Worm (Caenorhabditis elegans) whole organism, early embryonic: Measurements from ENCODE around the gene fubl-1.
A peak's percentile ranks its signal among the peaks of the same experiment; 100 is the strongest.

Experiments used
- B0310.2 ChIP-seq: sonication (generic microtip); optimal IDR thresholded peaks from 2 replicates; lab custom pipeline; 2016; ENCODE audit warnings: mild to moderate bottlenecking, missing genetic modification characterization, missing compliant biosample characterization
- F13C5.2 ChIP-seq: sonication (generic microtip); optimal IDR thresholded peaks from 2 replicates; lab custom pipeline; 2017; ENCODE audit warnings: mild to moderate bottlenecking, missing genetic modification characterization, inconsistent platforms, missing compliant biosample characterization
- aly-1 ChIP-seq: sonication (generic microtip); optimal IDR thresholded peaks from 2 replicates; lab custom pipeline; 2016; ENCODE audit warnings: missing genetic modification characterization, missing compliant biosample characterization
- ama-1 ChIP-seq: fragments of 150-350 bp; optimal IDR thresholded peaks from 2 replicates; lab custom pipeline; 2014
- ceh-13 ChIP-seq: fragments of 200-800 bp; sonication (Bioruptor generic); optimal IDR thresholded peaks from 2 replicates; lab custom pipeline; 2018; ENCODE audit warnings: mild to moderate bottlenecking, missing genetic modification characterization, missing compliant biosample characterization
- ceh-36 ChIP-seq: sonication (generic microtip); optimal IDR thresholded peaks from 2 replicates; lab custom pipeline; 2016; ENCODE audit warnings: missing genetic modification characterization, inconsistent platforms, missing compliant biosample characterization
- ets-7 ChIP-seq: sonication (generic microtip); optimal IDR thresholded peaks from 2 replicates; lab custom pipeline; 2016; ENCODE audit warnings: missing genotype, missing genetic modification characterization, missing compliant biosample characterization
- flt-1 ChIP-seq: fragments of 200-800 bp; sonication (Bioruptor generic); IDR thresholded peaks from 2 replicates; pipeline ENCODE4 v1.3.6; 2022; ENCODE audit warnings: missing genetic modification characterization, missing compliant biosample characterization
- hmbx-1 ChIP-seq: sonication (generic microtip); optimal IDR thresholded peaks from 2 replicates; lab custom pipeline; 2016; ENCODE audit warnings: mild to moderate bottlenecking, missing genetic modification characterization, missing compliant biosample characterization
- hmg-4 ChIP-seq: fragments of 200-800 bp; sonication (Bioruptor generic); optimal IDR thresholded peaks from 2 replicates; lab custom pipeline; 2018; ENCODE audit warnings: mild to moderate bottlenecking, missing genetic modification characterization, missing compliant biosample characterization
- hnd-1 ChIP-seq: sonication (generic microtip); optimal IDR thresholded peaks from 2 replicates; lab custom pipeline; 2016; ENCODE audit warnings: missing genetic modification characterization, missing compliant biosample characterization
- pes-1 ChIP-seq: fragments of 200-800 bp; sonication (Bioruptor generic); IDR thresholded peaks from 2 replicates; pipeline ENCODE4 v1.3.6; 2022; ENCODE audit warnings: missing genetic modification reagents, missing genetic modification characterization, missing compliant biosample characterization
- scrt-1 ChIP-seq: fragments of 200-800 bp; sonication (Bioruptor generic); IDR thresholded peaks from 2 replicates; pipeline ENCODE4 v1.3.6; 2022; ENCODE audit warnings: missing genetic modification characterization, missing compliant biosample characterization
- sea-1 ChIP-seq: fragments of 200-800 bp; sonication (Bioruptor generic); conservative IDR thresholded peaks from 2 replicates; pipeline ENCODE4 v1.3.6; 2022; ENCODE audit warnings: missing genetic modification characterization, missing compliant biosample characterization
- tbx-11 ChIP-seq: fragments of 200-800 bp; sonication (Bioruptor generic); IDR thresholded peaks from 2 replicates; pipeline ENCODE4 v1.3.6; 2022; ENCODE audit warnings: missing genetic modification characterization, missing compliant biosample characterization
- tbx-37 ChIP-seq: fragments of 200-800 bp; sonication (Bioruptor generic); conservative IDR thresholded peaks from 2 replicates; pipeline ENCODE4 v1.3.6; 2022; ENCODE audit warnings: missing genetic modification reagents, missing genetic modification characterization, missing compliant biosample characterization
- tra-4 ChIP-seq: sonication (generic microtip); optimal IDR thresholded peaks from 2 replicates; lab custom pipeline; 2017; ENCODE audit warnings: missing genetic modification characterization, missing compliant biosample characterization

The fubl-1 gene

ce11 chrV:10238665-10239064 is at the start of gene fubl-1:
Gene fubl-1, minus strand, starts transcription at chrV:10238866.
- peak; percentile 37 for TF ChIP-seq hmg-4
- TF ChIP-seq flt-1, result no peak

DNA sequence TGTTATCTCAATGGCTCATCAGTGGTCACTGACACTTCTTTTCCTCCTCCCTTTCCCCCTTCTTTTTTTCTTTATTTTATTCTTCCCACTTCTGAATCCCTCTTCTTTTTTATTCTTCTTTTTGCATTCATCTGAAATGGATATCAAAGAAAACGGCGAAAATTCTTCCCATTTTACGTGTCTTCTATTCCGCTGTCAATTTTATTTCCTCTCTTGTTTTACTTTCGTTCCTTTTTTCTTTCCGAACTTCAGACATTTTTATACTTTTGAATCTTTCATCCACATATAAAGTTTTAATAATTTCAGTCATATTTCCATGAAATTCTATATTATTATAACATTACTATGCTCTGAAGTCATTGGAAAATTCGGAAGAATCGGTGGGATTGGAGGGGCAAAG is 48.6 kb upstream of the fubl-1 start, which contains the start of gene B0024.3:
B0024.3 (plus strand) TSS at position 301 of the 400 bp plus-strand sequence.
- TF ChIP-seq pes-1 (GFP tag; lab: Robert Waterston, UW) (no peak), ceh-36 (no peak), ama-1 (lab: Kevin White, UChicago) (no peak), tbx-37 (no peak), scrt-1 (no peak), ceh-13 (GFP tag; lab: Kevin White, UChicago) (no peak), hnd-1 (tag; lab: Kevin White, UChicago) (no peak), tbx-11 (GFP tag; lab: Robert Waterston, UW) (no peak), aly-1 (no peak), sea-1 (GFP tag; lab: Robert Waterston, UW) (no peak), hmg-4 (no peak), F13C5.2 (tag; lab: Kevin White, UChicago) (no peak), tra-4 (tag; lab: Kevin White, UChicago) (no peak), ets-7 (no peak), hmbx-1 (no peak), flt-1 (no peak), B0310.2 (tag; lab: Kevin White, UChicago) (no peak)

- TF ChIP-seq tra-4 (tag; lab: Kevin White, UChicago) (no peak), F13C5.2 (tag; lab: Kevin White, UChicago) (no peak), tbx-37 (no peak), B0310.2 (tag; lab: Kevin White, UChicago) (no peak), sea-1 (GFP tag; lab: Robert Waterston, UW) (no peak), hmbx-1 (no peak), tbx-11 (GFP tag; lab: Robert Waterston, UW) (no peak), ama-1 (lab: Kevin White, UChicago) (no peak), pes-1 (GFP tag; lab: Robert Waterston, UW) (no peak), hnd-1 (tag; lab: Kevin White, UChicago) (no peak), flt-1 (no peak), aly-1 (no peak), hmg-4 (no peak), ceh-13 (GFP tag; lab: Kevin White, UChicago) (no peak), scrt-1 (no peak), ceh-36 (no peak), ets-7 (no peak)
These were observed 47.2 kb upstream of the fubl-1 start for ce11 chrV:10285853-10286252.

- TF ChIP-seq flt-1 (no peak), B0310.2 (tag; lab: Kevin White, UChicago) (no peak), hmbx-1 (no peak), ama-1 (lab: Kevin White, UChicago) (no peak), tra-4 (tag; lab: Kevin White, UChicago) (no peak), aly-1 (no peak), pes-1 (GFP tag; lab: Robert Waterston, UW) (no peak), F13C5.2 (tag; lab: Kevin White, UChicago) (no peak), ceh-13 (GFP tag; lab: Kevin White, UChicago) (no peak), tbx-37 (no peak), ceh-36 (no peak), hnd-1 (tag; lab: Kevin White, UChicago) (no peak)
These were observed 44.8 kb upstream of the fubl-1 start, which contains the start of gene lys-3 for ce11 chrV:10283444-10283843. Gene lys-3, minus strand, starts transcription at chrV:10283544.

- no peak for TF ChIP-seq F13C5.2 (tag; lab: Kevin White, UChicago)
- TF ChIP-seq hmg-4, result no peak
- TF ChIP-seq scrt-1, result no peak
- no peak for TF ChIP-seq tra-4 (tag; lab: Kevin White, UChicago)
- no peak for TF ChIP-seq flt-1
- TF ChIP-seq tbx-11 (GFP tag; lab: Robert Waterston, UW), result no peak
- no peak for TF ChIP-seq ama-1 (lab: Kevin White, UChicago)
- no peak for TF ChIP-seq sea-1 (GFP tag; lab: Robert Waterston, UW)
- no peak for TF ChIP-seq ceh-13 (GFP tag; lab: Kevin White, UChicago)
These were observed 42.7 kb upstream of the fubl-1 start, which contains the start of gene lys-2 for ce11 chrV:10281374-10281773. Gene lys-2, minus strand, starts transcription at chrV:10281474.

DNA sequence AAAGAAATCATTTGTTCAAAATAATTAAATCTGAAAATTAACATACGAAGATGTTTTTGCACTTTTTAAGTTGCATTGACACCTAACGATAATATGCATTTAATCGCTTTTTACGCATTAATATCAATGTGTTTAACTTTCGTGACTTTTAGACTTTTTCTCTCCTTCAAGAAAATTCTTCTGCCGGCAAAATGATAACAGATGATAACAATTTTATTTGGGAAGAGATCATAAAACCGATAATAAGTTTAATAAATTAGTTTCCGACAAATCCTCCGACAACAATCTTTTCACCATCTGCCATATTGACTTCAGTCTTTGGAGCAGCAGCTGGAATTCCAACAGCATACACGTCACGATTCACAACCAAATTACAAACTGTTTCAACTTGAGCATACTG is 41.4 kb upstream of the fubl-1 start:
- TF ChIP-seq scrt-1 (no peak), ets-7 (no peak), hmg-4 (no peak), flt-1 (no peak), pes-1 (GFP tag; lab: Robert Waterston, UW) (no peak), sea-1 (GFP tag; lab: Robert Waterston, UW) (no peak), ceh-13 (GFP tag; lab: Kevin White, UChicago) (no peak), F13C5.2 (tag; lab: Kevin White, UChicago) (no peak), ceh-36 (no peak), B0310.2 (tag; lab: Kevin White, UChicago) (no peak), hnd-1 (tag; lab: Kevin White, UChicago) (no peak), tbx-11 (GFP tag; lab: Robert Waterston, UW) (no peak), tbx-37 (no peak), hmbx-1 (no peak)

ce11 chrV:10277579-10277978 is 38.9 kb upstream of the fubl-1 start, which contains the start of gene lys-1:
Gene lys-1, plus strand, starts transcription at chrV:10277904.
- TF ChIP-seq tbx-11 (GFP tag; lab: Robert Waterston, UW), result no peak
- no peak for TF ChIP-seq scrt-1
- no peak for TF ChIP-seq hnd-1 (tag; lab: Kevin White, UChicago)
- TF ChIP-seq hmg-4, result no peak

DNA sequence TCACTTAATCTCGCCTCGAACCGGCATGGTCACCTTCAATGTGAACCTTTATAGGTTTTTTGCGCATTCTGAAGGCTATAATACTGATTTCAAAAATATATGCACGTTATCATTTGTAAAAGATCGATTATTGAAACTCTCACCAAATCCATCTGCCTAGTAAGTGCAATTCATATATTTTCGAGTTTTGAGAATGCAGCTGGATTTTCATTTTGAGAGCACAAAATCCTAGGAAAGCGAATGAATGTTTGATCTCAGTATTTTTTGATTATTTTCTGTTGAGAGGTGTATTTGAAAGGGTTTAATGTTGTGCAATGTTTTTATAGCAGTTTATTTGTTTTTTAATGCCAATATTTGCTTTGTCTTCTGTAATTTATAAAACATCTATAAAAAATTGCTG is 37.4 kb upstream of the fubl-1 start:
- TF ChIP-seq ceh-36 (no peak), F13C5.2 (tag; lab: Kevin White, UChicago) (no peak), ets-7 (no peak), ceh-13 (GFP tag; lab: Kevin White, UChicago) (no peak), scrt-1 (no peak), flt-1 (no peak), B0310.2 (tag; lab: Kevin White, UChicago) (no peak), aly-1 (no peak), hmbx-1 (no peak), sea-1 (GFP tag; lab: Robert Waterston, UW) (no peak), tbx-37 (no peak), pes-1 (GFP tag; lab: Robert Waterston, UW) (no peak), tra-4 (tag; lab: Kevin White, UChicago) (no peak), hmg-4 (no peak), hnd-1 (tag; lab: Kevin White, UChicago) (no peak)
